Fruit fly (Drosophila melanogaster): ENCODE results near the gene CG10486.

DNA sequence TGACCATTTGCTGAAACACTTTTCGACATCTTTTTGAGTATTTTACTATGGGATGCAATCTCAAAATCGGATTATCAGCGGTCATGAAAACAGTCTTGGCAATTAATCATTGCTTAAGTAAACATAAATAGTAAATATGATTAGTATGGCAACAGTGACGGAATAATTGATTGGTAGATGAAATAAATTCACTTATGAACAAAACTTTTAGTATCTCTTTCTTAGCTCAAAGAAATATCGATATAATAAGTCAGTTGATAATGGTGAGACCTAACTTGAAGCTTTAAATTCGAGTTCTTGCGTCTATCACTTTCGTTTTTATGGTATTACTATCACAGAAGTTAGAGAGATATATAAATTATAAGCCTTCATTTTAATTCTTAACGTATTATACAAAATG, 35.3 kb downstream of the CG10486 start, which contains the start of gene CG5568:
- no peak for TF ChIP-seq psq (GFP tag; optimal IDR thresholded peaks at IDR 0.05)
- no peak for TF ChIP-seq tai (GFP tag; optimal IDR thresholded peaks at IDR 0.05)
- TF ChIP-seq Hr78 (GFP tag; optimal IDR thresholded peaks at IDR 0.05): no peak
- no peak for TF ChIP-seq Mio (GFP tag; optimal IDR thresholded peaks at IDR 0.05)
- TF ChIP-seq h (GFP tag; optimal IDR thresholded peaks at IDR 0.05): no peak
- TF ChIP-seq OdsH (GFP tag; optimal IDR thresholded peaks at IDR 0.05): no peak
- no peak for TF ChIP-seq Dfd (GFP tag; optimal IDR thresholded peaks at IDR 0.05)
- no peak for TF ChIP-seq br (GFP tag; optimal IDR thresholded peaks at IDR 0.05)
- TF ChIP-seq sv (GFP tag; optimal IDR thresholded peaks at IDR 0.05): no peak
- no peak for TF ChIP-seq usp (GFP tag; optimal IDR thresholded peaks at IDR 0.05)
- no peak for TF ChIP-seq Vsx2 (GFP tag; optimal IDR thresholded peaks at IDR 0.05; ENCODE audit: partially characterized antibody)
- TF ChIP-seq brk (GFP tag; optimal IDR thresholded peaks at IDR 0.05): no peak
